Worm (Caenorhabditis elegans): Measurements from ENCODE around the gene sri-54.

- TF ChIP-seq ama-1 (optimal IDR thresholded peaks at IDR 0.05) = no peak
- TF ChIP-seq scrt-1 (GFP tag; IDR thresholded peaks at IDR 0.05) = no peak
- no peak for TF ChIP-seq B0310.2 (tag; optimal IDR thresholded peaks at IDR 0.05)
- TF ChIP-seq hmg-4 (GFP tag; optimal IDR thresholded peaks at IDR 0.05) = no peak
These were observed 10.7 kb upstream of the sri-54 start for ce11 chrII:3148404-3148803.
